Fruit fly (Drosophila melanogaster): ENCODE data around the gene twin.

twin gene

dm6 chr3R:24233366-24234161, 11.8 kb upstream of the twin start (continued):
- TF ChIP-seq Optix (GFP tag; IDR thresholded peaks at IDR 0.05) (no peak), schlank (tag; optimal IDR thresholded peaks at IDR 0.05) (no peak), CG10543 (GFP tag; optimal IDR thresholded peaks at IDR 0.05) (no peak), CG2202 (tag; optimal IDR thresholded peaks at IDR 0.05) (peak; percentile 14), Hr39 (optimal IDR thresholded peaks at IDR 0.05) (no peak), Taf1 (GFP tag; IDR thresholded peaks at IDR 0.05) (no peak), HmgZ (tag; optimal IDR thresholded peaks at IDR 0.05) (no peak), CG8290 (GFP tag; optimal IDR thresholded peaks at IDR 0.05) (no peak), CG8290 (tag; optimal IDR thresholded peaks at IDR 0.05) (no peak), Mes4 (GFP tag; optimal IDR thresholded peaks at IDR 0.05) (no peak), CG12219 (GFP tag; optimal IDR thresholded peaks at IDR 0.05) (no peak), gt (GFP tag; IDR thresholded peaks at IDR 0.05) (no peak), pzg (GFP tag; optimal IDR thresholded peaks at IDR 0.05) (no peak), pb (GFP tag; optimal IDR thresholded peaks at IDR 0.05) (no peak), tna (GFP tag; IDR thresholded peaks at IDR 0.05; ENCODE audit: partially characterized antibody) (no peak), GATAe (GFP tag; conservative IDR thresholded peaks at IDR 0.05) (no peak), sisA (GFP tag; IDR thresholded peaks at IDR 0.05) (no peak), Bdp1 (GFP tag; optimal IDR thresholded peaks at IDR 0.05) (no peak), luna (GFP tag; optimal IDR thresholded peaks at IDR 0.05) (no peak), esg (GFP tag; conservative IDR thresholded peaks at IDR 0.05) (no peak), CG1603 (tag; optimal IDR thresholded peaks at IDR 0.05) (no peak), gfzf (GFP tag; optimal IDR thresholded peaks at IDR 0.05) (no peak), Aef1 (GFP tag; IDR thresholded peaks at IDR 0.05) (no peak), CG10274 (GFP tag; optimal IDR thresholded peaks at IDR 0.05) (no peak), tgo (GFP tag; IDR thresholded peaks at IDR 0.05) (0 out of 3 replicates have a peak, but pooled peaks have one; percentile 17), CG13894 (tag; optimal IDR thresholded peaks at IDR 0.05) (no peak), Asciz (GFP tag; optimal IDR thresholded peaks at IDR 0.05) (no peak), CG10366 (GFP tag; IDR thresholded peaks at IDR 0.05) (no peak), yki (optimal IDR thresholded peaks at IDR 0.05) (no peak), HLHmδ (GFP tag; optimal IDR thresholded peaks at IDR 0.05) (no peak), Atf3 (GFP tag; optimal IDR thresholded peaks at IDR 0.05) (no peak), CG14667 (GFP tag; IDR thresholded peaks at IDR 0.05) (no peak), aop (GFP tag; IDR thresholded peaks at IDR 0.05) (0 out of 2 replicates have a peak, but pooled peaks have one; percentile 6), CG15514 (GFP tag; optimal IDR thresholded peaks at IDR 0.05) (peak; percentile 14), Fer3 (tag; optimal IDR thresholded peaks at IDR 0.05) (no peak), odd (GFP tag; optimal IDR thresholded peaks at IDR 0.05) (no peak), cg (GFP tag; optimal IDR thresholded peaks at IDR 0.05) (peak; percentile 78), CG8281 (tag; optimal IDR thresholded peaks at IDR 0.05) (no peak), nom (GFP tag; optimal IDR thresholded peaks at IDR 0.05) (peak; percentile 0), CG12299 (tag; optimal IDR thresholded peaks at IDR 0.05) (no peak), maf-S (GFP tag; optimal IDR thresholded peaks at IDR 0.05) (no peak), CG1024 (GFP tag; IDR thresholded peaks at IDR 0.05) (no peak), NFAT (GFP tag; IDR thresholded peaks at IDR 0.05) (no peak), Bgb (GFP tag; IDR thresholded peaks at IDR 0.05; ENCODE audit: partially characterized antibody) (no peak), Dad (GFP tag; optimal IDR thresholded peaks at IDR 0.05) (no peak), klu (GFP tag; IDR thresholded peaks at IDR 0.05) (no peak), CG8089 (GFP tag; optimal IDR thresholded peaks at IDR 0.05) (no peak), CG32767 (GFP tag; IDR thresholded peaks at IDR 0.05) (no peak), sima (GFP tag; optimal IDR thresholded peaks at IDR 0.05) (no peak), CG9817 (tag; optimal IDR thresholded peaks at IDR 0.05) (peak; percentile 8)
